Worm (Caenorhabditis elegans) whole organism, mixed stage, embryonic: ENCODE data around the gene Y55D9A.2.
A peak's percentile ranks its signal among the peaks of the same experiment; 100 is the strongest.

Experiments
- M03D4.4 ChIP-seq: sonication (generic microtip); optimal IDR thresholded peaks from 2 replicates; lab custom pipeline; 2017; ENCODE audit warnings: mild to moderate bottlenecking, missing genetic modification characterization, missing compliant biosample characterization
- bed-3 ChIP-seq: fragments of 200-800 bp; sonication (Bioruptor generic); optimal IDR thresholded peaks from 3 replicates; lab custom pipeline; 2018; ENCODE audit warnings: mild to moderate bottlenecking, missing genetic modification characterization, moderate library complexity, missing compliant biosample characterization
- blmp-1 ChIP-seq: fragments of 150-350 bp; optimal IDR thresholded peaks from 2 replicates; lab custom pipeline; 2014; ENCODE audit warnings: missing biosample characterization, missing genetic modification characterization
- ceh-39 ChIP-seq: fragments of 150-350 bp; optimal IDR thresholded peaks from 2 replicates; lab custom pipeline; 2014; ENCODE audit warnings: missing biosample characterization, missing genetic modification characterization
- ceh-43 ChIP-seq: fragments of 200-800 bp; sonication (Bioruptor generic); optimal IDR thresholded peaks from 2 replicates; lab custom pipeline; 2018; ENCODE audit warnings: mild to moderate bottlenecking, missing genetic modification characterization, moderate library complexity, missing compliant biosample characterization
- ceh-83 ChIP-seq: fragments of 200-800 bp; sonication (Bioruptor generic); optimal IDR thresholded peaks from 2 replicates; lab custom pipeline; 2018; ENCODE audit warnings: mild to moderate bottlenecking, missing genetic modification characterization, missing compliant biosample characterization
- ces-1 ChIP-seq: fragments of 150-350 bp; optimal IDR thresholded peaks from 2 replicates; lab custom pipeline; 2014; ENCODE audit warnings: missing biosample characterization, missing genetic modification reagents, missing genetic modification characterization
- cnd-1 ChIP-seq: fragments of 200-800 bp; sonication (Bioruptor generic); optimal IDR thresholded peaks from 2 replicates; lab custom pipeline; 2018; ENCODE audit warnings: mild to moderate bottlenecking, missing genetic modification characterization, missing compliant biosample characterization
- drap-1 ChIP-seq: fragments of 200-800 bp; sonication (Bioruptor generic); optimal IDR thresholded peaks from 3 replicates; lab custom pipeline; 2018; ENCODE audit warnings: mild to moderate bottlenecking, missing genetic modification characterization, missing compliant biosample characterization
- elt-1 ChIP-seq: sonication (generic microtip); optimal IDR thresholded peaks from 2 replicates; lab custom pipeline; 2017; ENCODE audit warnings: missing genetic modification characterization, mild to moderate bottlenecking, missing compliant biosample characterization, antibody characterized with exemption, moderate library complexity, borderline replicate concordance; ENCODE audit not compliant: insufficient read depth
- flh-1 ChIP-seq: fragments of 200-800 bp; sonication (Bioruptor generic); optimal IDR thresholded peaks from 2 replicates; lab custom pipeline; 2018; ENCODE audit warnings: mild to moderate bottlenecking, missing genetic modification characterization, moderate library complexity, missing compliant biosample characterization
- lin-13 ChIP-seq: fragments of 150-350 bp; optimal IDR thresholded peaks from 2 replicates; lab custom pipeline; 2014; ENCODE audit warnings: missing biosample characterization, missing genetic modification characterization
- lsy-2 ChIP-seq: fragments of 150-350 bp; optimal IDR thresholded peaks from 2 replicates; lab custom pipeline; 2014; ENCODE audit warnings: missing biosample characterization, missing genetic modification characterization
- mab-5 ChIP-seq: fragments of 150-350 bp; optimal IDR thresholded peaks from 2 replicates; lab custom pipeline; 2014; ENCODE audit warnings: missing biosample characterization, missing genetic modification characterization
- mep-1 ChIP-seq: fragments of 150-350 bp; optimal IDR thresholded peaks from 2 replicates; lab custom pipeline; 2017; ENCODE audit warnings: missing biosample characterization, missing genetic modification reagents, missing genetic modification characterization, inconsistent platforms
- mls-2 ChIP-seq: sonication (generic microtip); optimal IDR thresholded peaks from 2 replicates; lab custom pipeline; 2016; ENCODE audit warnings: mild to moderate bottlenecking, missing genetic modification characterization, moderate library complexity, missing compliant biosample characterization
- nhr-12 ChIP-seq: fragments of 150-350 bp; optimal IDR thresholded peaks from 2 replicates; lab custom pipeline; 2014; ENCODE audit warnings: missing biosample characterization, missing genetic modification characterization
- nhr-2 ChIP-seq: fragments of 150-350 bp; optimal IDR thresholded peaks from 2 replicates; lab custom pipeline; 2014; ENCODE audit warnings: missing biosample characterization, missing genetic modification characterization
- nhr-237 ChIP-seq: fragments of 150-350 bp; optimal IDR thresholded peaks from 2 replicates; lab custom pipeline; 2014; ENCODE audit warnings: missing biosample characterization, missing genetic modification characterization
- nhr-28 ChIP-seq: fragments of 150-350 bp; optimal IDR thresholded peaks from 2 replicates; lab custom pipeline; 2014; ENCODE audit warnings: missing biosample characterization, missing genetic modification characterization
- nhr-76 ChIP-seq: sonication (generic microtip); optimal IDR thresholded peaks from 2 replicates; lab custom pipeline; 2017; ENCODE audit warnings: missing biosample characterization, missing genetic modification characterization
- pha-4 ChIP-seq: fragments of 150-350 bp; optimal IDR thresholded peaks from 2 replicates; lab custom pipeline; 2018; ENCODE audit warnings: missing biosample characterization, missing genetic modification reagents, missing genetic modification characterization
- snpc-4 ChIP-seq: fragments of 150-350 bp; optimal IDR thresholded peaks from 2 replicates; lab custom pipeline; 2014; ENCODE audit warnings: missing biosample characterization, missing genetic modification characterization
- sptf-1 ChIP-seq: sonication (generic microtip); optimal IDR thresholded peaks from 2 replicates; lab custom pipeline; 2017; ENCODE audit warnings: mild to moderate bottlenecking, missing genetic modification characterization, moderate library complexity, missing compliant biosample characterization
- tbx-8 ChIP-seq: fragments of 200-800 bp; sonication (Bioruptor generic); optimal IDR thresholded peaks from 2 replicates; lab custom pipeline; 2018; ENCODE audit warnings: mild to moderate bottlenecking, missing genetic modification characterization, moderate library complexity, missing compliant biosample characterization
- unc-120 ChIP-seq: sonication (generic microtip); optimal IDR thresholded peaks from 2 replicates; lab custom pipeline; 2017; ENCODE audit warnings: missing genetic modification characterization, missing compliant biosample characterization; ENCODE audit not compliant: poor library complexity, severe bottlenecking
- unc-39 ChIP-seq: fragments of 150-350 bp; optimal IDR thresholded peaks from 2 replicates; lab custom pipeline; 2014; ENCODE audit warnings: missing biosample characterization, missing genetic modification characterization
- unc-62 ChIP-seq: fragments of 150-350 bp; optimal IDR thresholded peaks from 2 replicates; lab custom pipeline; 2014; ENCODE audit warnings: missing biosample characterization, missing genetic modification reagents, missing genetic modification characterization
- zip-8 ChIP-seq: fragments of 150-350 bp; optimal IDR thresholded peaks from 2 replicates; lab custom pipeline; 2014; ENCODE audit warnings: missing biosample characterization, missing genetic modification characterization
- ztf-11 ChIP-seq: fragments of 150-350 bp; optimal IDR thresholded peaks from 2 replicates; lab custom pipeline; 2014; ENCODE audit warnings: missing biosample characterization, missing genetic modification characterization

Gene Y55D9A.2

DNA sequence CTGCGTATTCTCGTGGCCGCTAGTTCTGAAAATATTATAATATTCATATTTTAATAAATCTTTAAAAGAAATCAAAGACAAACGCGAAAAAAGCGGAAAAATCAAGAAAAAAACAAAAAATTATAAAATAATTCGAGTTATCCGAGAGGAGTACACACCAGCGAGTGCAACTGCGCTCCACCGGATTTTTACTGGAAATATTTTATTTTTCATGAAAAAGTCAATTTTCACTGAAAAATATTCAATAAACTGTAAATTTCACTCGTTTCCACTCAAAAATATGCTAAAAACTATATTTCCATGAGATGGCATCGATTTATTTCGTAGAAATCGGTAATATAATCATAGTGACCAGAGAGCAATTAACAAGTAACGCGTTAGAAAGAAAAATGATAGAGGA, at the start of gene Y55D9A.2:
Gene Y55D9A.2, minus strand, starts transcription at position 31 of the 400 bp plus-strand sequence.
- peak; percentile 52 for TF ChIP-seq ces-1 (GFP tag; lab: Kevin White, UChicago)
- no peak for TF ChIP-seq unc-62
- TF ChIP-seq mls-2 = no peak
- TF ChIP-seq sptf-1 = peak; percentile 2
- TF ChIP-seq lin-13 = no peak
- peak; percentile 3 for TF ChIP-seq ceh-39 (tag; lab: Kevin White, UChicago)
- TF ChIP-seq nhr-237 (tag; lab: Kevin White, UChicago) = no peak
- TF ChIP-seq cnd-1 (tag; lab: Kevin White, UChicago) = no peak
- TF ChIP-seq, all 35 proteins: peak for 3

DNA sequence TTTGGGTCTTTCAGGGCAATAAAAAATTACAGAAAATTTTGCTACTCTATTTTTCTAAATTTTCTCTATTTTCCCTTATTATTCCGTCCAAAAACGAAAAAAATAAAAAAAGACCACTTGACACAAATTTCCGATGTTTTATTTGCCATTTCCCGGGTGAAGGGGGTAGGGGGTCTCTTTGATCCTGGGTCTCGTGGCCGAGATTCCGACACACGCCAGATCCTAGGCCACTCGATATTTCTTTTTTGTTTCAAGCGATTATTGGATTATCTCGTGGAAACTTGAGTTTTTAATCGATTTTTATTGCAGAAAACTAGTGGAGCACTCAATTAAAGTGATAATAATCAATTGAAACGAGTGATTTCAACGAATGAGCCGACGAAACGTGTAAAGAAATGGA, 47.9 kb upstream of the Y55D9A.2 start, which contains the start of the genes wdfy-3 and C26H9A.4:
Gene wdfy-3, plus strand, starts transcription at position 308 of the 400 bp plus-strand sequence.
Gene C26H9A.4, plus strand, starts transcription at position 317 of the 400 bp plus-strand sequence.
- TF ChIP-seq ces-1 (GFP tag; lab: Kevin White, UChicago) (peak; percentile 39), mab-5 (tag; lab: Kevin White, UChicago) (no peak), lsy-2 (tag; lab: Kevin White, UChicago) (peak; percentile 19), blmp-1 (no peak)

DNA sequence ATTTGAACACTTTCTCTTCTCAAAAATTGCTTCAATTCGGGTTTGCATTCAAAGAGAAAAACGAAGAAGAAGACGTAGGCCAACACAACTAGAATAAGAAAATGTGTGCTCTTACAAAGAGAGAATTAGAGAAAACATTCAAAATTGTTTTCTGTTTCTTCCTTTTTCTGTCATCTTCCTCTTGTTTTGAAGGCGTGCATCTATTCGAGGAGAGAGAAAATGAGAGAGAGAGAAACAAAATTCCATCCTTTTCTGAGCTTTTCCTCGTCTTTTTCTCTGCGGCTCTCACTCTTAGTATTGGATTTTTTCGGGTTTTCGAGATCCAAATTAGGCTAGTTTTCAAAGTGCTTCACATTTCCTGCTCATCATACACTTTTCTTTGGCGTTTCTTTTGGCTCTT, 46.3 kb upstream of the Y55D9A.2 start:
- TF ChIP-seq sptf-1 (no peak), mep-1 (tag; lab: Kevin White, UChicago) (no peak), pha-4 (tag; lab: Kevin White, UChicago) (no peak), nhr-12 (tag; lab: Kevin White, UChicago) (no peak), zip-8 (no peak), mls-2 (no peak), ceh-83 (no peak), ces-1 (GFP tag; lab: Kevin White, UChicago) (peak; percentile 93)
- TF ChIP-seq, all 35 proteins: peak for 1

DNA sequence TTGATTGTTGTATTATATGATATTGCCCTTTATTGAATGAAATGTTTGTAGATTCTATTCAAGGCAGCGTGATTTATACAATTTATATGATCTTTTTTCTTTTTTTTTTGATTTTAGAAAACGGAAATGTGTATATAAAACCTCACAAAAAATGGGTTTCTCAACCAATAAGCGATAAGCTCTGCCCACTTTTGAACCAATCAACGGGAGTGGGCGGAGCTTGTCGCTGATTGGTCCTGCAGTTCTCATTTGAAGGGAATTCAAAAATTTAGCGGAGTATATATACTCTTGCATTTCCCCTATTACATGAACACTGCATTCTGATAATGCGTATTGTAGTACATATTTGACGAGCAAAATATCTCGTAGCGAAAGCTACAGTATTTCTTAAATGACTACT, 45.4 kb upstream of the Y55D9A.2 start:
- TF ChIP-seq mab-5 (tag; lab: Kevin White, UChicago) = no peak
- no peak for TF ChIP-seq nhr-12 (tag; lab: Kevin White, UChicago)
- no peak for TF ChIP-seq drap-1 (GFP tag; lab: Kevin White, UChicago)
- no peak for TF ChIP-seq cnd-1 (tag; lab: Kevin White, UChicago)
- no peak for TF ChIP-seq pha-4 (tag; lab: Kevin White, UChicago)
- TF ChIP-seq flh-1 (GFP tag; lab: Kevin White, UChicago) = no peak
- no peak for TF ChIP-seq lsy-2 (tag; lab: Kevin White, UChicago)

- TF ChIP-seq nhr-2 (tag; lab: Kevin White, UChicago) (no peak), nhr-76 (tag; lab: Kevin White, UChicago) (no peak), unc-39 (tag; lab: Kevin White, UChicago) (no peak), nhr-12 (tag; lab: Kevin White, UChicago) (no peak), tbx-8 (GFP tag; lab: Kevin White, UChicago) (no peak), bed-3 (no peak), ztf-11 (tag; lab: Kevin White, UChicago) (no peak), flh-1 (GFP tag; lab: Kevin White, UChicago) (no peak)
Measured at ce11 chrIV:12640875-12641860, 35.9 kb upstream of the Y55D9A.2 start.

DNA sequence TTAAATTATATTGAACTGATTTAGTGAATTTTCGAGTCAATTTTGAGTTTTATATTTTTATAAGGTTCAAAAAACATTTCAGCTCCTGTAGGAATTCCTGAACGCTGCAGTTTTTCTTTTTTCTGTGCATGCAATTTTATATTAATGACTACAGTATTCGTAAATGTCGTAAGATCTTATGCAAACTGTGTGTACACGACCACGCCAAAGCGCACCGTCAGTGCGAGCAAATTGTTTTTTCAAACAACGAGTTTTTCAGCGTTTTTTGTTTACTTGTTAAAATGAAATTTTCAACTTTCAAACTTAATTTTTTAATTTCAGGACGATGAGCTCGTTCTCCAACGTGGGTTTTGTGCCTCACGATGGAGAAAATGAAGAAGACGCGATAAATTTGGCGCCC, 34.9 kb upstream of the Y55D9A.2 start, which contains the start of gene vha-7:
Gene vha-7, plus strand, starts transcription at position 326 of the 400 bp plus-strand sequence.
- TF ChIP-seq mep-1 (tag; lab: Kevin White, UChicago) (no peak), elt-1 (tag; lab: Kevin White, UChicago) (no peak), drap-1 (GFP tag; lab: Kevin White, UChicago) (no peak), unc-39 (tag; lab: Kevin White, UChicago) (no peak), pha-4 (tag; lab: Kevin White, UChicago) (no peak), nhr-28 (tag; lab: Kevin White, UChicago) (no peak), snpc-4 (tag; lab: Kevin White, UChicago) (no peak), mab-5 (tag; lab: Kevin White, UChicago) (no peak), unc-120 (no peak), M03D4.4 (tag; lab: Kevin White, UChicago) (no peak), ces-1 (GFP tag; lab: Kevin White, UChicago) (no peak), ceh-83 (no peak), unc-62 (no peak), ceh-39 (tag; lab: Kevin White, UChicago) (no peak), ceh-43 (GFP tag; lab: Kevin White, UChicago) (no peak), nhr-12 (tag; lab: Kevin White, UChicago) (no peak), nhr-237 (tag; lab: Kevin White, UChicago) (no peak), zip-8 (no peak), blmp-1 (no peak)
- TF ChIP-seq, all 35 proteins: peak for 0
